Fruit fly (Drosophila melanogaster) S2 (cell line): Measurements from ENCODE around the gene CG10340.

ENCODE experiments used
- CG8478 ChIP-seq: fragments of >200 bp; optimal IDR thresholded peaks from 2 replicates; lab custom pipeline; 2018
- CTCF ChIP-seq, 2 experiments: fragments of >200 bp; optimal IDR thresholded peaks; 2 replicates each; lab custom pipeline; 2018

Gene CG10340

dm6 chr3R:16614241-16614640 is at the start of gene CG10340:
CG10340 (minus strand) TSS chr3R:16614391.
- TF ChIP-seq CTCF (optimal IDR thresholded peaks at IDR 0.05; lab: Kevin White, UChicago) (peak in 1 of 2 experiments; percentile 10), CG8478 (no peak)

dm6 chr3R:16661693-16662092 is 47.5 kb upstream of the CG10340 start:
- TF ChIP-seq CG8478 (no peak), CTCF (optimal IDR thresholded peaks at IDR 0.05; lab: Kevin White, UChicago) (no peak)

dm6 chr3R:16655494-16656493 is 41.6 kb upstream of the CG10340 start, which contains the start of gene modSP:
modSP (minus strand) TSS chr3R:16655662.
- TF ChIP-seq CG8478 = no peak
- peak; percentile 70 to 84 for TF ChIP-seq CTCF (optimal IDR thresholded peaks at IDR 0.05; lab: Kevin White, UChicago)

dm6 chr3R:16655000-16655493 is 40.9 kb upstream of the CG10340 start:
- no peak for TF ChIP-seq CG8478

dm6 chr3R:16652091-16652490 is 37.9 kb upstream of the CG10340 start, which contains the start of gene CG14907:
CG14907 (minus strand) TSS chr3R:16652319.
- TF ChIP-seq CTCF (optimal IDR thresholded peaks at IDR 0.05; lab: Kevin White, UChicago) (no peak), CG8478 (no peak)

dm6 chr3R:16650950-16651349 is 36.8 kb upstream of the CG10340 start, which contains the start of gene Mettl4:
Mettl4 (minus strand) TSS chr3R:16651157.
- TF ChIP-seq CG8478 (no peak), CTCF (optimal IDR thresholded peaks at IDR 0.05; lab: Kevin White, UChicago) (no peak)

dm6 chr3R:16649282-16649681 is 35.1 kb upstream of the CG10340 start:
- peak in 1 of 2 experiments; percentile 13 for TF ChIP-seq CTCF (optimal IDR thresholded peaks at IDR 0.05; lab: Kevin White, UChicago)
- no peak for TF ChIP-seq CG8478

dm6 chr3R:16647716-16648016 is 33.5 kb upstream of the CG10340 start:
- TF ChIP-seq CG8478 (no peak), CTCF (optimal IDR thresholded peaks at IDR 0.05; lab: Kevin White, UChicago) (no peak)

dm6 chr3R:16646952-16647715 is 32.9 kb upstream of the CG10340 start, which contains the start of the genes CG10324 and CCT3:
CG10324 (minus strand) TSS chr3R:16647004.
CCT3 (plus strand) TSS chr3R:16647605.
- no peak for TF ChIP-seq CTCF (optimal IDR thresholded peaks at IDR 0.05; lab: Kevin White, UChicago)
- TF ChIP-seq CG8478 = no peak

- TF ChIP-seq CTCF (optimal IDR thresholded peaks at IDR 0.05; lab: Kevin White, UChicago) = no peak
- no peak for TF ChIP-seq CG8478
These were observed 29.4 kb upstream of the CG10340 start, which contains the start of gene Arl6IP1 for dm6 chr3R:16643591-16643990. Arl6IP1 (plus strand) TSS chr3R:16643605.

- TF ChIP-seq CTCF (optimal IDR thresholded peaks at IDR 0.05; lab: Kevin White, UChicago) (peak in 1 of 2 experiments; percentile 22), CG8478 (no peak)
These were observed 25.8 kb upstream of the CG10340 start, which contains the start of gene nonA-l for dm6 chr3R:16640005-16640408. nonA-l (plus strand) TSS chr3R:16640205.

dm6 chr3R:16632698-16633097 is 18.5 kb upstream of the CG10340 start:
- TF ChIP-seq CG8478 (no peak), CTCF (optimal IDR thresholded peaks at IDR 0.05; lab: Kevin White, UChicago) (no peak)

dm6 chr3R:16630564-16630963 is 16.4 kb upstream of the CG10340 start:
- no peak for TF ChIP-seq CG8478
- no peak for TF ChIP-seq CTCF (optimal IDR thresholded peaks at IDR 0.05; lab: Kevin White, UChicago)

dm6 chr3R:16626899-16627432 is 12.8 kb upstream of the CG10340 start:
- TF ChIP-seq CG8478 (no peak), CTCF (optimal IDR thresholded peaks at IDR 0.05; lab: Kevin White, UChicago) (no peak)

- TF ChIP-seq CG8478 = no peak
- TF ChIP-seq CTCF (optimal IDR thresholded peaks at IDR 0.05; lab: Kevin White, UChicago) = no peak
These were observed 11.7 kb upstream of the CG10340 start for dm6 chr3R:16625844-16626430.
